Worm (Caenorhabditis elegans): Measurements from ENCODE around the gene aly-2.

ce11 chrIV:9158969-9159800, 11.9 kb downstream of the aly-2 start, which contains the start of gene pcp-3:
- no peak for TF ChIP-seq unc-39 (tag; optimal IDR thresholded peaks at IDR 0.05)
- no peak for TF ChIP-seq nhr-77 (tag; optimal IDR thresholded peaks at IDR 0.05)
- TF ChIP-seq ama-1 (optimal IDR thresholded peaks at IDR 0.05), result no peak
- TF ChIP-seq peb-1 (tag; optimal IDR thresholded peaks at IDR 0.05), result no peak
- TF ChIP-seq lin-13 (GFP tag; optimal IDR thresholded peaks at IDR 0.05), result no peak
- no peak for TF ChIP-seq lsy-2 (tag; optimal IDR thresholded peaks at IDR 0.05)
- no peak for TF ChIP-seq aly-2 (tag; optimal IDR thresholded peaks at IDR 0.05)
- TF ChIP-seq nhr-21 (tag; optimal IDR thresholded peaks at IDR 0.05), result no peak
- TF ChIP-seq nhr-12 (tag; optimal IDR thresholded peaks at IDR 0.05), result no peak
